Fruit fly (Drosophila melanogaster) whole organism, pupa: Measurements from ENCODE around the gene CG14610.

Experiments
- CG10348 ChIP-seq: fragments of 200-800 bp; sonication (Bioruptor generic); IDR thresholded peaks from 2 replicates; pipeline ENCODE4 v1.3.6; 2022; ENCODE audit warnings: missing biosample characterization, missing genetic modification characterization
- CG12605 ChIP-seq: fragments of 200-800 bp; sonication (Bioruptor generic); IDR thresholded peaks from 2 replicates; pipeline ENCODE4 v1.3.6; 2022; ENCODE audit warnings: missing biosample characterization, missing genetic modification characterization
- CG13204 ChIP-seq: fragments of 200-800 bp; sonication (Bioruptor generic); optimal IDR thresholded peaks from 2 replicates; lab custom pipeline; 2018; ENCODE audit warnings: missing biosample characterization, mild to moderate bottlenecking, missing genetic modification characterization, moderate library complexity
- CG14655 ChIP-seq: fragments of 200-800 bp; sonication (Bioruptor generic); optimal IDR thresholded peaks from 3 replicates; lab custom pipeline; 2017; ENCODE audit warnings: mild to moderate bottlenecking, missing biosample characterization, missing genetic modification reagents, missing genetic modification characterization
- CG15710 ChIP-seq: fragments of 200-800 bp; sonication (Bioruptor generic); optimal IDR thresholded peaks from 2 replicates; lab custom pipeline; 2018; ENCODE audit warnings: missing biosample characterization, mild to moderate bottlenecking, missing genetic modification characterization, moderate library complexity
- CG17806 ChIP-seq: fragments of 200-800 bp; sonication (Bioruptor generic); optimal IDR thresholded peaks from 2 replicates; lab custom pipeline; 2018; ENCODE audit warnings: missing biosample characterization, mild to moderate bottlenecking, missing genetic modification characterization, moderate library complexity
- CG32121 ChIP-seq: fragments of 200-800 bp; sonication (Bioruptor generic); IDR thresholded peaks from 2 replicates; pipeline ENCODE4 v1.3.6; 2022; ENCODE audit warnings: missing biosample characterization, missing genetic modification characterization
- CG34367 ChIP-seq: fragments of 200-800 bp; sonication (Bioruptor generic); optimal IDR thresholded peaks from 2 replicates; lab custom pipeline; 2018; ENCODE audit warnings: missing biosample characterization, mild to moderate bottlenecking, missing genetic modification characterization
- CG4496 ChIP-seq: fragments of 200-800 bp; sonication (Bioruptor generic); IDR thresholded peaks from 3 replicates; pipeline ENCODE4 v1.3.6; 2022; ENCODE audit warnings: missing biosample characterization, missing genetic modification characterization
- CG8159 ChIP-seq: fragments of 200-800 bp; sonication (Bioruptor generic); optimal IDR thresholded peaks from 3 replicates; lab custom pipeline; 2018; ENCODE audit warnings: missing biosample characterization, mild to moderate bottlenecking, missing genetic modification characterization, moderate library complexity
- CG8301 ChIP-seq: fragments of 200-800 bp; sonication (Bioruptor generic); optimal IDR thresholded peaks from 2 replicates; lab custom pipeline; 2018; ENCODE audit warnings: missing biosample characterization, mild to moderate bottlenecking, missing genetic modification characterization
- CG9948 ChIP-seq: fragments of 200-800 bp; sonication (Bioruptor generic); optimal IDR thresholded peaks from 2 replicates; lab custom pipeline; 2018; ENCODE audit warnings: missing biosample characterization, mild to moderate bottlenecking, missing genetic modification characterization, moderate library complexity
- D1 ChIP-seq: fragments of 200-800 bp; sonication (Bioruptor generic); optimal IDR thresholded peaks from 2 replicates; lab custom pipeline; 2018; ENCODE audit warnings: missing biosample characterization, mild to moderate bottlenecking, missing genetic modification characterization, moderate library complexity
- EcR ChIP-seq: fragments of 200-800 bp; sonication (Bioruptor generic); optimal IDR thresholded peaks from 3 replicates; lab custom pipeline; 2019; ENCODE audit warnings: missing biosample characterization, missing genetic modification characterization, mild to moderate bottlenecking, moderate library complexity, missing genetic modification reagents
- Ets98B ChIP-seq: fragments of 200-800 bp; sonication (Bioruptor generic); IDR thresholded peaks from 2 replicates; pipeline ENCODE4 v1.3.6; 2022; ENCODE audit warnings: missing biosample characterization, missing genetic modification characterization
- Pif1A ChIP-seq: fragments of 200-800 bp; sonication (Bioruptor generic); optimal IDR thresholded peaks from 3 replicates; lab custom pipeline; 2016; ENCODE audit warnings: missing biosample characterization, missing genetic modification characterization
- Pif1B ChIP-seq: fragments of 200-800 bp; sonication (Bioruptor generic); optimal IDR thresholded peaks from 3 replicates; lab custom pipeline; 2016; ENCODE audit warnings: missing biosample characterization, missing genetic modification characterization
- Snoo ChIP-seq: fragments of 200-800 bp; sonication (Bioruptor generic); optimal IDR thresholded peaks from 3 replicates; lab custom pipeline; 2017; ENCODE audit warnings: missing biosample characterization, mild to moderate bottlenecking, missing genetic modification characterization, inconsistent platforms
- fd96Ca ChIP-seq: fragments of 200-800 bp; sonication (Bioruptor generic); IDR thresholded peaks from 3 replicates; pipeline ENCODE4 v1.3.6; 2022; ENCODE audit warnings: missing biosample characterization, missing genetic modification characterization
- gl ChIP-seq: fragments of 200-800 bp; sonication (Bioruptor generic); optimal IDR thresholded peaks from 2 replicates; lab custom pipeline; 2018; ENCODE audit warnings: missing biosample characterization, mild to moderate bottlenecking, missing genetic modification characterization
- rn ChIP-seq: fragments of 200-800 bp; sonication (Bioruptor generic); IDR thresholded peaks from 2 replicates; pipeline ENCODE4 v1.3.6; 2022; ENCODE audit warnings: missing biosample characterization, missing genetic modification characterization

The CG14610 gene

dm6 chr3R:7144245-7144904, at the start of gene CG14610, which contains the start of gene CG2656:
Gene CG14610, minus strand, starts transcription at chr3R:7144295.
Gene CG2656, plus strand, starts transcription at chr3R:7144724.
- TF ChIP-seq CG32121, result peak; percentile 34; the same call in 1 of the 2 replicates
- TF ChIP-seq Pif1A (GFP tag; lab: Kevin White, UChicago), result no peak
- TF ChIP-seq D1, result peak; percentile 57
- peak; percentile 50 for TF ChIP-seq Snoo (tag; lab: Kevin White, UChicago)
- TF ChIP-seq, all 21 proteins: peak for 3

dm6 chr3R:7188697-7189096, 44.6 kb upstream of the CG14610 start:
- no peak for TF ChIP-seq Ets98B (GFP tag; lab: Robert Waterston, UW)
- no peak for TF ChIP-seq D1
- no peak for TF ChIP-seq Snoo (tag; lab: Kevin White, UChicago)
- TF ChIP-seq CG4496 (GFP tag; lab: Robert Waterston, UW), result no peak

dm6 chr3R:7187989-7188388, 43.9 kb upstream of the CG14610 start:
- no peak for TF ChIP-seq rn
- no peak for TF ChIP-seq gl (tag; lab: Kevin White, UChicago)
- TF ChIP-seq CG32121, result no peak
- no peak for TF ChIP-seq Ets98B (GFP tag; lab: Robert Waterston, UW)
- TF ChIP-seq CG17806 (tag; lab: Kevin White, UChicago), result no peak
- TF ChIP-seq CG12605, result no peak
- TF ChIP-seq Snoo (tag; lab: Kevin White, UChicago), result no peak
- no peak for TF ChIP-seq CG4496 (GFP tag; lab: Robert Waterston, UW)
- no peak for TF ChIP-seq EcR
- no peak for TF ChIP-seq CG34367 (tag; lab: Kevin White, UChicago)
- TF ChIP-seq CG8159, result no peak

- no peak for TF ChIP-seq Pif1B (GFP tag; lab: Kevin White, UChicago)
- no peak for TF ChIP-seq CG10348
- no peak for TF ChIP-seq fd96Ca (GFP tag; lab: Robert Waterston, UW)
- TF ChIP-seq rn, result no peak
- peak; percentile 40 for TF ChIP-seq CG8159
- peak; percentile 28 for TF ChIP-seq CG9948 (tag; lab: Kevin White, UChicago)
- no peak for TF ChIP-seq D1
- TF ChIP-seq Ets98B (GFP tag; lab: Robert Waterston, UW), result 0 out of 2 replicates have a peak, but pooled peaks have one; percentile 5
- peak; percentile 21 for TF ChIP-seq CG8301 (tag; lab: Kevin White, UChicago)
- peak; percentile 92 for TF ChIP-seq EcR
- TF ChIP-seq CG32121, result 0 out of 2 replicates have a peak, but pooled peaks have one; percentile 24
- TF ChIP-seq CG17806 (tag; lab: Kevin White, UChicago), result peak; percentile 47
- no peak for TF ChIP-seq CG15710
- no peak for TF ChIP-seq gl (tag; lab: Kevin White, UChicago)
- TF ChIP-seq CG34367 (tag; lab: Kevin White, UChicago), result peak; percentile 6
- TF ChIP-seq CG14655 (GFP tag; lab: Kevin White, UChicago), result no peak
- TF ChIP-seq CG4496 (GFP tag; lab: Robert Waterston, UW), result no peak
- no peak for TF ChIP-seq Pif1A (GFP tag; lab: Kevin White, UChicago)
These were observed 43.2 kb upstream of the CG14610 start for dm6 chr3R:7187093-7187912.

- 0 out of 2 replicates have a peak, but pooled peaks have one; percentile 9 for TF ChIP-seq Ets98B (GFP tag; lab: Robert Waterston, UW)
- no peak for TF ChIP-seq D1
- TF ChIP-seq, all 21 proteins: peak for 1
These were observed 42.4 kb upstream of the CG14610 start, which contains the start of the genes CG10055 and lap for dm6 chr3R:7186242-7187092. Gene CG10055, minus strand, starts transcription at chr3R:7186673. Gene lap, plus strand, starts transcription at chr3R:7186994.

dm6 chr3R:7174755-7175154, 30.7 kb upstream of the CG14610 start:
- TF ChIP-seq Pif1B (GFP tag; lab: Kevin White, UChicago) (no peak), EcR (peak; percentile 84), CG13204 (GFP tag; lab: Kevin White, UChicago) (peak; percentile 33), CG4496 (GFP tag; lab: Robert Waterston, UW) (peak; percentile 43; the same call in 1 of the 3 replicates), fd96Ca (GFP tag; lab: Robert Waterston, UW) (no peak)
